Fruit fly (Drosophila melanogaster): ENCODE results near the gene TotC.
A peak's percentile ranks its signal among the peaks of the same experiment; 100 is the strongest.

Gene TotC

dm6 chr3R:20850395-20851039 is 22.3 kb upstream of the TotC start, which contains the start of gene RpS30:
Gene RpS30 (plus strand): TSS chr3R:20850516.
- TF ChIP-seq Snoo (tag; optimal IDR thresholded peaks at IDR 0.05) (peak; percentile 24), rn (GFP tag; IDR thresholded peaks at IDR 0.05) (no peak), Ets98B (GFP tag; IDR thresholded peaks at IDR 0.05) (no peak), fd96Ca (GFP tag; IDR thresholded peaks at IDR 0.05) (no peak), CG8301 (tag; optimal IDR thresholded peaks at IDR 0.05) (no peak), CG15710 (tag; optimal IDR thresholded peaks at IDR 0.05) (no peak)

- TF ChIP-seq CG4496 (GFP tag; IDR thresholded peaks at IDR 0.05): no peak
- no peak for TF ChIP-seq CG9948 (tag; optimal IDR thresholded peaks at IDR 0.05)
- no peak for TF ChIP-seq EcR (GFP tag; optimal IDR thresholded peaks at IDR 0.05)
- TF ChIP-seq CG17806 (tag; optimal IDR thresholded peaks at IDR 0.05): no peak
- no peak for TF ChIP-seq gl (tag; optimal IDR thresholded peaks at IDR 0.05)
- TF ChIP-seq CG14655 (GFP tag; optimal IDR thresholded peaks at IDR 0.05): no peak
- TF ChIP-seq CG34367 (tag; optimal IDR thresholded peaks at IDR 0.05): no peak
- TF ChIP-seq CG8159 (tag; optimal IDR thresholded peaks at IDR 0.05): no peak
- no peak for TF ChIP-seq CG32121 (GFP tag; IDR thresholded peaks at IDR 0.05)
- no peak for TF ChIP-seq Pif1B (GFP tag; optimal IDR thresholded peaks at IDR 0.05)
- no peak for TF ChIP-seq Ets98B (GFP tag; IDR thresholded peaks at IDR 0.05)
- no peak for TF ChIP-seq fd96Ca (GFP tag; IDR thresholded peaks at IDR 0.05)
- no peak for TF ChIP-seq Pif1A (GFP tag; optimal IDR thresholded peaks at IDR 0.05)
- no peak for TF ChIP-seq CG13204 (GFP tag; optimal IDR thresholded peaks at IDR 0.05)
Observed at dm6 chr3R:20859845-20860244, 12.9 kb upstream of the TotC start, which contains the start of gene Ir93a. Gene Ir93a (minus strand): TSS chr3R:20859945.

dm6 chr3R:20866204-20866603 is 6.6 kb upstream of the TotC start, which contains the start of gene KaiR1D:
Gene KaiR1D (minus strand): TSS chr3R:20866231.
- no peak for TF ChIP-seq Pif1B (GFP tag; optimal IDR thresholded peaks at IDR 0.05)
- no peak for TF ChIP-seq D1 (tag; optimal IDR thresholded peaks at IDR 0.05)
- no peak for TF ChIP-seq CG32121 (GFP tag; IDR thresholded peaks at IDR 0.05)
- no peak for TF ChIP-seq CG15710 (tag; optimal IDR thresholded peaks at IDR 0.05)

- TF ChIP-seq EcR (GFP tag; optimal IDR thresholded peaks at IDR 0.05) (no peak), CG32121 (GFP tag; IDR thresholded peaks at IDR 0.05) (no peak), CG8159 (tag; optimal IDR thresholded peaks at IDR 0.05) (no peak), CG12605 (GFP tag; IDR thresholded peaks at IDR 0.05) (no peak), CG9948 (tag; optimal IDR thresholded peaks at IDR 0.05) (no peak), D1 (tag; optimal IDR thresholded peaks at IDR 0.05) (no peak), CG15710 (tag; optimal IDR thresholded peaks at IDR 0.05) (no peak), CG13204 (GFP tag; optimal IDR thresholded peaks at IDR 0.05) (no peak), Ets98B (GFP tag; IDR thresholded peaks at IDR 0.05) (no peak)
Observed at dm6 chr3R:20870736-20871135, 2.1 kb upstream of the TotC start, which contains the start of gene TotA. Gene TotA (plus strand): TSS chr3R:20871036.

dm6 chr3R:20873638-20874037 is 850 bp downstream of the TotC start, which contains the start of gene TotB:
Gene TotB (plus strand): TSS chr3R:20873938.
- TF ChIP-seq CG14655 (GFP tag; optimal IDR thresholded peaks at IDR 0.05) (no peak), CG13204 (GFP tag; optimal IDR thresholded peaks at IDR 0.05) (no peak)

dm6 chr3R:20876680-20877079 is 3.9 kb downstream of the TotC start:
- no peak for TF ChIP-seq Snoo (tag; optimal IDR thresholded peaks at IDR 0.05)
- TF ChIP-seq CG10348 (GFP tag; IDR thresholded peaks at IDR 0.05): no peak
- TF ChIP-seq CG8159 (tag; optimal IDR thresholded peaks at IDR 0.05): no peak
- TF ChIP-seq CG8301 (tag; optimal IDR thresholded peaks at IDR 0.05): no peak
- TF ChIP-seq Pif1A (GFP tag; optimal IDR thresholded peaks at IDR 0.05): no peak
- no peak for TF ChIP-seq CG34367 (tag; optimal IDR thresholded peaks at IDR 0.05)
- no peak for TF ChIP-seq CG4496 (GFP tag; IDR thresholded peaks at IDR 0.05)

dm6 chr3R:20877436-20877835 is 4.6 kb downstream of the TotC start, which contains the start of gene TotZ:
Gene TotZ (plus strand): TSS chr3R:20877736.
- no peak for TF ChIP-seq Snoo (tag; optimal IDR thresholded peaks at IDR 0.05)
- no peak for TF ChIP-seq CG8159 (tag; optimal IDR thresholded peaks at IDR 0.05)
- TF ChIP-seq Pif1B (GFP tag; optimal IDR thresholded peaks at IDR 0.05): no peak

- TF ChIP-seq CG8159 (tag; optimal IDR thresholded peaks at IDR 0.05) (no peak), Pif1B (GFP tag; optimal IDR thresholded peaks at IDR 0.05) (no peak), CG15710 (tag; optimal IDR thresholded peaks at IDR 0.05) (no peak), CG4496 (GFP tag; IDR thresholded peaks at IDR 0.05) (no peak), fd96Ca (GFP tag; IDR thresholded peaks at IDR 0.05) (no peak), D1 (tag; optimal IDR thresholded peaks at IDR 0.05) (no peak), CG32121 (GFP tag; IDR thresholded peaks at IDR 0.05) (no peak), rn (GFP tag; IDR thresholded peaks at IDR 0.05) (no peak), CG13204 (GFP tag; optimal IDR thresholded peaks at IDR 0.05) (no peak), CG12605 (GFP tag; IDR thresholded peaks at IDR 0.05) (no peak), CG9948 (tag; optimal IDR thresholded peaks at IDR 0.05) (no peak)
Observed at dm6 chr3R:20890505-20890904, 17.7 kb downstream of the TotC start.
